Worm (Caenorhabditis elegans): ENCODE measurements around the gene K11D12.7.

- TF ChIP-seq zip-8 (tag; optimal IDR thresholded peaks at IDR 0.05) (no peak), ces-1 (GFP tag; optimal IDR thresholded peaks at IDR 0.05) (no peak), snpc-4 (tag; optimal IDR thresholded peaks at IDR 0.05) (no peak), nhr-237 (tag; optimal IDR thresholded peaks at IDR 0.05) (no peak), ztf-11 (tag; optimal IDR thresholded peaks at IDR 0.05) (no peak), nhr-2 (tag; optimal IDR thresholded peaks at IDR 0.05) (no peak), nhr-76 (tag; optimal IDR thresholded peaks at IDR 0.05) (no peak), nhr-12 (tag; optimal IDR thresholded peaks at IDR 0.05) (no peak), lin-13 (tag; optimal IDR thresholded peaks at IDR 0.05) (no peak), unc-39 (tag; optimal IDR thresholded peaks at IDR 0.05) (no peak), nhr-28 (tag; optimal IDR thresholded peaks at IDR 0.05) (no peak), unc-62 (GFP tag; optimal IDR thresholded peaks at IDR 0.05) (no peak)
Measured at ce11 chrV:5030212-5030611, 6.1 kb downstream of the K11D12.7 start.

Measured in whole organism, mixed stage, embryonic.